Worm (Caenorhabditis elegans): Measurements from ENCODE around the gene cht-6.

Gene cht-6

ce11 chrV:6374844-6375243, 39.9 kb upstream of the cht-6 start, which contains the start of gene F13H6.5:
Gene F13H6.5, minus strand, starts transcription at chrV:6374944.
- no peak for TF ChIP-seq nhr-12 (tag; optimal IDR thresholded peaks at IDR 0.05)

ce11 chrV:6385677-6386276, 29.0 kb upstream of the cht-6 start:
- no peak for TF ChIP-seq elt-3 (tag; optimal IDR thresholded peaks at IDR 0.05)
- TF ChIP-seq egl-27 (tag; optimal IDR thresholded peaks at IDR 0.05) = no peak
- no peak for TF ChIP-seq nhr-12 (tag; optimal IDR thresholded peaks at IDR 0.05)
- no peak for TF ChIP-seq nhr-21 (tag; optimal IDR thresholded peaks at IDR 0.05)
- TF ChIP-seq aly-2 (tag; optimal IDR thresholded peaks at IDR 0.05) = no peak
- TF ChIP-seq dmd-4 (tag; optimal IDR thresholded peaks at IDR 0.05) = no peak
- TF ChIP-seq nhr-77 (tag; optimal IDR thresholded peaks at IDR 0.05) = no peak
- no peak for TF ChIP-seq unc-39 (tag; optimal IDR thresholded peaks at IDR 0.05)
- TF ChIP-seq snpc-4 (tag; optimal IDR thresholded peaks at IDR 0.05) = no peak
- TF ChIP-seq unc-62 (GFP tag; optimal IDR thresholded peaks at IDR 0.05) = no peak
- TF ChIP-seq mdl-1 (tag; optimal IDR thresholded peaks at IDR 0.05) = no peak
- TF ChIP-seq sma-3 (GFP tag; optimal IDR thresholded peaks at IDR 0.05) = no peak
- no peak for TF ChIP-seq C34F6.9 (tag; optimal IDR thresholded peaks at IDR 0.05)

- TF ChIP-seq nhr-6 (tag; optimal IDR thresholded peaks at IDR 0.05) (no peak), mbf-1 (tag; optimal IDR thresholded peaks at IDR 0.05) (no peak), zag-1 (tag; optimal IDR thresholded peaks at IDR 0.05) (no peak), peb-1 (tag; optimal IDR thresholded peaks at IDR 0.05) (no peak), sma-3 (GFP tag; optimal IDR thresholded peaks at IDR 0.05) (no peak), aly-2 (tag; optimal IDR thresholded peaks at IDR 0.05) (no peak), nhr-23 (tag; optimal IDR thresholded peaks at IDR 0.05) (no peak), nhr-129 (tag; optimal IDR thresholded peaks at IDR 0.05) (no peak), ceh-16 (tag; optimal IDR thresholded peaks at IDR 0.05) (no peak), nhr-12 (tag; optimal IDR thresholded peaks at IDR 0.05) (no peak), ztf-4 (tag; optimal IDR thresholded peaks at IDR 0.05) (no peak), unc-39 (tag; optimal IDR thresholded peaks at IDR 0.05) (no peak), ceh-82 (tag; optimal IDR thresholded peaks at IDR 0.05) (no peak), R02D3.7 (tag; optimal IDR thresholded peaks at IDR 0.05) (no peak)
These were observed 25.2 kb upstream of the cht-6 start, which contains the start of gene F57F4.2 for ce11 chrV:6389634-6390033. Gene F57F4.2, minus strand, starts transcription at chrV:6389734.

DNA sequence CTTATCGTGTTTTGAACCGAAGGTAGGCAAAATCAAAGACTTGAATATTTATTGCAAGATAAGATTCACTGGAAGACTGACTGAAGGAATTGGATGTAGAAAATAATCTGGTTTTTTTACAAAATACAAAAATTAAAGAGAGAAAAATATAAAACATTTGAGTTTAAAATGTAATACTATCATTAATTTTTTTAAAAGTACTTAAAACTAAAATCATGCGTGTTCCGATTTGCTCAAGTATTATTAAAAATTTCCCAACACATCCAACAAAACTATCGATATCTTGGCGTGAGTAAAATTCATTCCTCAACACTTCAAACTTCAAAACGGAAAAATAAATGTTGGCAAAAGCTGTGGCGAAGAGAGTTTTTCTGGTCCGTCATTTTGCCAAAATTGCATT, 24.6 kb upstream of the cht-6 start, which contains the start of gene F57F4.1:
Gene F57F4.1 (plus strand): TSS at position 301 of the 400 bp plus-strand sequence.
- TF ChIP-seq dmd-4 (tag; optimal IDR thresholded peaks at IDR 0.05) = no peak
- TF ChIP-seq zag-1 (tag; optimal IDR thresholded peaks at IDR 0.05) = no peak
- no peak for TF ChIP-seq unc-62 (GFP tag; optimal IDR thresholded peaks at IDR 0.05)
- TF ChIP-seq ztf-11 (tag; optimal IDR thresholded peaks at IDR 0.05) = no peak
- TF ChIP-seq mbf-1 (tag; optimal IDR thresholded peaks at IDR 0.05) = no peak
- no peak for TF ChIP-seq nhr-6 (tag; optimal IDR thresholded peaks at IDR 0.05)
- TF ChIP-seq nhr-11 (tag; optimal IDR thresholded peaks at IDR 0.05) = no peak
- TF ChIP-seq R02D3.7 (tag; optimal IDR thresholded peaks at IDR 0.05) = no peak
- no peak for TF ChIP-seq sma-9 (GFP tag; optimal IDR thresholded peaks at IDR 0.05)
- no peak for TF ChIP-seq sma-9 (tag; optimal IDR thresholded peaks at IDR 0.05)
- no peak for TF ChIP-seq gmeb-1 (tag; optimal IDR thresholded peaks at IDR 0.05)
- no peak for TF ChIP-seq ceh-16 (tag; optimal IDR thresholded peaks at IDR 0.05)
- no peak for TF ChIP-seq ama-1 (optimal IDR thresholded peaks at IDR 0.05)
- TF ChIP-seq elt-3 (tag; optimal IDR thresholded peaks at IDR 0.05) = no peak
- TF ChIP-seq unc-55 (GFP tag; optimal IDR thresholded peaks at IDR 0.05) = no peak
- TF ChIP-seq unc-39 (tag; optimal IDR thresholded peaks at IDR 0.05) = no peak
- no peak for TF ChIP-seq sma-3 (GFP tag; optimal IDR thresholded peaks at IDR 0.05)
- no peak for TF ChIP-seq lin-13 (GFP tag; optimal IDR thresholded peaks at IDR 0.05)
- TF ChIP-seq crh-2 (tag; optimal IDR thresholded peaks at IDR 0.05) = no peak
- no peak for TF ChIP-seq peb-1 (tag; optimal IDR thresholded peaks at IDR 0.05)

DNA sequence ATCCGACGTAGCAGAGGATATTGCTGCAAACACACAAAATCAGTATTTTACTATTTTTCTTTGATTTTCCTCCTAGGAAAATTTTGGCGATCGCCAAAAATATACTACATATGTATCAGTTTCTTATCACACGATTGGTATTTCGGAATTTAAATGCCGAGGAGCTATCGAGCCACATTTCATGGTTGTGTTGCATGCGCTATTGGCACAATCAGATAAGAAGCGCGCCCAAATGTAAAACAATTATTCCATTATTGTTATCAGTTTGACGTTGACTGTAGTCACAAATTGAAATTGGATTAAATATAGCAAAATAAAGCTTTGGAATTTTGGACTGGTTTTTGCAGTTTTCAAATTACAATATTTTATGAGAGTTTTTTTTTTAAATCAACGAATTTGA, 15.9 kb upstream of the cht-6 start:
- TF ChIP-seq fos-1 (tag; optimal IDR thresholded peaks at IDR 0.05) (peak; percentile 67), F13H6.1 (tag; optimal IDR thresholded peaks at IDR 0.05) (no peak), crh-2 (tag; optimal IDR thresholded peaks at IDR 0.05) (peak; percentile 3), dmd-4 (tag; optimal IDR thresholded peaks at IDR 0.05) (no peak), ztf-11 (tag; optimal IDR thresholded peaks at IDR 0.05) (no peak), blmp-1 (tag; optimal IDR thresholded peaks at IDR 0.05; ENCODE audit: insufficient read depth) (no peak), sma-9 (GFP tag; optimal IDR thresholded peaks at IDR 0.05) (peak; percentile 50), sma-9 (tag; optimal IDR thresholded peaks at IDR 0.05) (no peak)
